Worm (Caenorhabditis elegans) whole organism, young adult: ENCODE measurements around the gene B0336.7.

Experiments used
- B0336.3 ChIP-seq: fragments of 200-800 bp; sonication (Bioruptor generic); IDR thresholded peaks from 2 replicates; pipeline ENCODE4 v1.3.6; 2022; ENCODE audit warnings: missing genetic modification characterization, missing compliant biosample characterization
- C17E4.6 ChIP-seq: fragments of 200-800 bp; sonication (Bioruptor generic); IDR thresholded peaks from 2 replicates; pipeline ENCODE4 v1.3.6; 2022; ENCODE audit warnings: missing genetic modification reagents, missing genetic modification characterization, missing compliant biosample characterization
- D2030.7 ChIP-seq: fragments of 200-800 bp; sonication (Bioruptor generic); IDR thresholded peaks from 2 replicates; pipeline ENCODE4 v1.3.6; 2022; ENCODE audit warnings: missing genetic modification reagents, missing genetic modification characterization, missing compliant biosample characterization
- F33H1.4 ChIP-seq: fragments of 200-800 bp; sonication (Bioruptor generic); IDR thresholded peaks from 2 replicates; pipeline ENCODE4 v1.3.6; 2022; ENCODE audit warnings: missing genetic modification reagents, missing genetic modification characterization, missing compliant biosample characterization
- Y53G8AR.9 ChIP-seq: fragments of 200-800 bp; sonication (Bioruptor generic); conservative IDR thresholded peaks from 2 replicates; pipeline ENCODE4 v1.3.6; 2022; ENCODE audit warnings: missing genetic modification reagents, missing genetic modification characterization, missing compliant biosample characterization
- Y56A3A.18 ChIP-seq: fragments of 200-800 bp; sonication (Bioruptor generic); IDR thresholded peaks from 2 replicates; pipeline ENCODE4 v1.3.6; 2022; ENCODE audit warnings: missing genetic modification reagents, missing genetic modification characterization, missing compliant biosample characterization
- akir-1 ChIP-seq: fragments of 200-800 bp; sonication (Bioruptor generic); optimal IDR thresholded peaks from 2 replicates; lab custom pipeline; 2018; ENCODE audit warnings: mild to moderate bottlenecking, missing genetic modification characterization, moderate library complexity, missing compliant biosample characterization
- athp-1 ChIP-seq: sonication (generic microtip); optimal IDR thresholded peaks from 2 replicates; lab custom pipeline; 2017; ENCODE audit warnings: mild to moderate bottlenecking, missing genetic modification characterization, missing compliant biosample characterization
- ceh-100 ChIP-seq: fragments of 200-800 bp; sonication (Bioruptor generic); IDR thresholded peaks from 2 replicates; pipeline ENCODE4 v1.3.6; 2022; ENCODE audit warnings: missing genetic modification reagents, missing genetic modification characterization, missing compliant biosample characterization
- ceh-58 ChIP-seq: fragments of 200-800 bp; sonication (Bioruptor generic); IDR thresholded peaks from 2 replicates; pipeline ENCODE4 v1.3.6; 2022; ENCODE audit warnings: missing genetic modification characterization, missing compliant biosample characterization
- ceh-91 ChIP-seq: fragments of 200-800 bp; sonication (Bioruptor generic); IDR thresholded peaks from 2 replicates; pipeline ENCODE4 v1.3.6; 2022; ENCODE audit warnings: missing genetic modification reagents, missing genetic modification characterization, missing compliant biosample characterization
- die-1 ChIP-seq: sonication (generic microtip); optimal IDR thresholded peaks from 2 replicates; lab custom pipeline; 2016; ENCODE audit warnings: missing genotype, mild to moderate bottlenecking, missing genetic modification characterization, missing compliant biosample characterization
- efl-1 ChIP-seq: fragments of 150-350 bp; optimal IDR thresholded peaks from 2 replicates; lab custom pipeline; 2014; ENCODE audit warnings: missing biosample characterization, missing genetic modification reagents, missing genetic modification characterization
- egl-18 ChIP-seq: fragments of 200-800 bp; sonication (Bioruptor generic); IDR thresholded peaks from 2 replicates; pipeline ENCODE4 v1.3.6; 2022; ENCODE audit warnings: missing genetic modification reagents, missing genetic modification characterization, missing compliant biosample characterization
- ekl-4 ChIP-seq: fragments of 200-800 bp; sonication (Bioruptor generic); IDR thresholded peaks from 2 replicates; pipeline ENCODE4 v1.3.6; 2022; ENCODE audit warnings: missing genetic modification reagents, missing genetic modification characterization, missing compliant biosample characterization
- gei-17 ChIP-seq: fragments of 200-800 bp; sonication (Bioruptor generic); optimal IDR thresholded peaks from 2 replicates; lab custom pipeline; 2018; ENCODE audit warnings: mild to moderate bottlenecking, missing genetic modification characterization, missing compliant biosample characterization
- him-1 ChIP-seq: sonication (generic microtip); optimal IDR thresholded peaks from 2 replicates; lab custom pipeline; 2016; ENCODE audit warnings: missing genotype, missing genetic modification reagents, missing genetic modification characterization, missing compliant biosample characterization
- hsf-1 ChIP-seq: fragments of 200-800 bp; sonication (Bioruptor generic); IDR thresholded peaks from 2 replicates; pipeline ENCODE4 v1.3.6; 2022; ENCODE audit warnings: missing genetic modification reagents, missing genetic modification characterization, missing compliant biosample characterization
- lin-26 ChIP-seq: fragments of 200-800 bp; sonication (Bioruptor generic); IDR thresholded peaks from 2 replicates; pipeline ENCODE4 v1.3.6; 2022; ENCODE audit warnings: missing genetic modification reagents, missing genetic modification characterization, missing compliant biosample characterization
- lir-1 ChIP-seq: fragments of 200-800 bp; sonication (Bioruptor generic); conservative IDR thresholded peaks from 2 replicates; pipeline ENCODE4 v1.3.6; 2022; ENCODE audit warnings: missing genetic modification reagents, missing genetic modification characterization, missing compliant biosample characterization
- lsl-1 ChIP-seq: fragments of 200-800 bp; sonication (Bioruptor generic); optimal IDR thresholded peaks from 2 replicates; lab custom pipeline; 2018; ENCODE audit warnings: mild to moderate bottlenecking, missing genetic modification characterization, moderate library complexity, missing compliant biosample characterization
- madf-6 ChIP-seq: fragments of 200-800 bp; sonication (Bioruptor generic); IDR thresholded peaks from 2 replicates; pipeline ENCODE4 v1.3.6; 2022; ENCODE audit warnings: missing genetic modification reagents, missing genetic modification characterization, missing compliant biosample characterization
- madf-8 ChIP-seq: fragments of 200-800 bp; sonication (Bioruptor generic); conservative IDR thresholded peaks from 2 replicates; pipeline ENCODE4 v1.3.6; 2022; ENCODE audit warnings: missing genetic modification reagents, missing genetic modification characterization, missing compliant biosample characterization
- mcd-1 ChIP-seq: fragments of 200-800 bp; sonication (Bioruptor generic); IDR thresholded peaks from 2 replicates; pipeline ENCODE4 v1.3.6; 2022; ENCODE audit warnings: missing genetic modification reagents, missing genetic modification characterization, missing compliant biosample characterization
- rec-8 ChIP-seq, 2 experiments: sonication (generic microtip); optimal IDR thresholded peaks; 2 replicates each; lab custom pipeline; 2016; ENCODE audit warnings: mild to moderate bottlenecking in 2 of 2, missing genetic modification characterization in 2 of 2, missing genetic modification reagents in 2 of 2, missing genotype in 2 of 2, missing biosample characterization in 1 of 2, missing compliant biosample characterization in 1 of 2, moderate library complexity in 1 of 2
- snpc-1.1 ChIP-seq: sonication (generic microtip); optimal IDR thresholded peaks from 2 replicates; lab custom pipeline; 2017; ENCODE audit warnings: missing genetic modification characterization, mild to moderate bottlenecking, missing compliant biosample characterization, antibody characterized with exemption, moderate library complexity, missing genotype, missing genetic modification reagents; ENCODE audit not compliant: insufficient read depth
- snpc-3.4 ChIP-seq: sonication (generic microtip); optimal IDR thresholded peaks from 2 replicates; lab custom pipeline; 2017; ENCODE audit warnings: missing genetic modification characterization, mild to moderate bottlenecking, missing compliant biosample characterization, antibody characterized with exemption, moderate library complexity, missing genotype, missing genetic modification reagents
- snpc-4 ChIP-seq, 5 experiments: fragments of 150-350 bp in 1 of 5; sonication (generic microtip) in 4 of 5; optimal IDR thresholded peaks; 2 replicates each; lab custom pipeline; 2014 to 2018; ENCODE audit warnings: missing genetic modification characterization in 5 of 5, missing biosample characterization in 3 of 5, antibody characterized with exemption in 2 of 5, mild to moderate bottlenecking in 2 of 5, missing compliant biosample characterization in 2 of 5, missing genotype in 2 of 5, moderate library complexity in 2 of 5, missing genetic modification reagents in 1 of 5
- sptf-2 ChIP-seq: fragments of 200-800 bp; sonication (Bioruptor generic); optimal IDR thresholded peaks from 2 replicates; lab custom pipeline; 2018; ENCODE audit warnings: mild to moderate bottlenecking, missing genetic modification characterization, missing compliant biosample characterization
- tbx-9 ChIP-seq: sonication (generic microtip); optimal IDR thresholded peaks from 2 replicates; lab custom pipeline; 2016; ENCODE audit warnings: borderline replicate concordance, missing genetic modification characterization, inconsistent platforms, missing compliant biosample characterization
- unc-130 ChIP-seq: sonication (generic microtip); optimal IDR thresholded peaks from 2 replicates; lab custom pipeline; 2016; ENCODE audit warnings: missing genetic modification reagents, missing genetic modification characterization, missing compliant biosample characterization
- xnd-1 ChIP-seq: sonication (generic microtip); optimal IDR thresholded peaks from 2 replicates; lab custom pipeline; 2016; ENCODE audit warnings: missing genotype, missing genetic modification reagents, missing genetic modification characterization, missing compliant biosample characterization
- zfh-2 ChIP-seq: fragments of 200-800 bp; sonication (Bioruptor generic); conservative IDR thresholded peaks from 2 replicates; pipeline ENCODE4 v1.3.6; 2022; ENCODE audit warnings: missing genetic modification reagents, missing genetic modification characterization, missing compliant biosample characterization
- ztf-18 ChIP-seq: sonication (generic microtip); optimal IDR thresholded peaks from 2 replicates; lab custom pipeline; 2016; ENCODE audit warnings: missing genotype, mild to moderate bottlenecking, missing genetic modification characterization, missing compliant biosample characterization
- ztf-22 ChIP-seq: fragments of 200-800 bp; sonication (Bioruptor generic); optimal IDR thresholded peaks from 2 replicates; lab custom pipeline; 2018; ENCODE audit warnings: mild to moderate bottlenecking, missing genetic modification characterization, moderate library complexity, missing compliant biosample characterization
- ztf-26 ChIP-seq: sonication (generic microtip); optimal IDR thresholded peaks from 2 replicates; lab custom pipeline; 2017; ENCODE audit warnings: missing genetic modification characterization, missing compliant biosample characterization
- ztf-28 ChIP-seq: fragments of 200-800 bp; sonication (Bioruptor generic); IDR thresholded peaks from 2 replicates; pipeline ENCODE4 v1.3.6; 2022; ENCODE audit warnings: missing genetic modification reagents, missing genetic modification characterization, missing compliant biosample characterization

The B0336.7 gene

DNA sequence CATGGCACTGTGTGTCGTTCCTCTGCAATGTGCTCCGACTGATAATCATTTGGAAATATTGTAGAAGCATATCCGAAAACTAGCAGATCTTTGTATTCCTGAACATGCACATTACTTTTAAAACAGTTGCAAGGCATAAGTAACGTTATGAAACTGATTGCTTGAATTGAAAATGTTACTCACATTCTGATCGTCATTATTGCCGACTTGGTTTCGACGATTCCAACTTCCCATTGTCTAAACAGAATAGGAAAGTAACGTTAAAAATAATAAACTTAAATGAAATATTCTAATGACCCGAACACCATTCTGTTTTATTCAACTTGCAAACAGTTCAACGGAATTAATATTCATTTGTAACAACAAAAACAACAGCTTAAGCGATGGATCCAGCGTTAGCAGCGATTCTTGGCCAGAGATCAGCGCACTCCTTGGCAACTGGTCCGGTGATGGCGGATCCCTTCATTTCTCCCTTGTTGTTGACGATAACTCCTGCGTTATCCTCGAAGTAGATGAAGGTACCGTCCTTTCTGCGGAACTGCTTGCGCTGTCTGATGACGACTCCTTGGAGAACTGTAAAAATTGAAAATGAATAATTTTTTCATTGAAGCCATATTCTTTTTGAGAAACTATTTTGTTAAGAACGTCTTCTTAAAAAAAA lies 8.2 kb upstream of the B0336.7 start, which contains the start of gene swp-1 (continued):
- TF ChIP-seq zfh-2 (GFP tag; lab: Robert Waterston, UW), result no peak
- no peak for TF ChIP-seq him-1
- TF ChIP-seq ztf-26 (tag; lab: Kevin White, UChicago), result no peak
- TF ChIP-seq snpc-4 (GFP tag; optimal IDR thresholded peaks at IDR 0.05; lab: Kevin White, UChicago), result no peak
- no peak for TF ChIP-seq snpc-4 (tag; optimal IDR thresholded peaks at IDR 0.05; lab: Kevin White, UChicago)
- TF ChIP-seq die-1 (tag; lab: Kevin White, UChicago), result peak; percentile 50
- TF ChIP-seq tbx-9 (tag; lab: Kevin White, UChicago), result no peak
- 0 out of 2 replicates have a peak, but pooled peaks have one; percentile 45 for TF ChIP-seq C17E4.6
- TF ChIP-seq ekl-4 (GFP tag; lab: Robert Waterston, UW), result peak; percentile 70
- no peak for TF ChIP-seq egl-18 (GFP tag; lab: Robert Waterston, UW)
- peak; percentile 21 for TF ChIP-seq ztf-18 (tag; lab: Kevin White, UChicago)
- peak; percentile 16; the same call in 1 of the 2 replicates for TF ChIP-seq ceh-100 (GFP tag; lab: Robert Waterston, UW)
- TF ChIP-seq Y53G8AR.9, result peak; percentile 68; the same call in 1 of the 2 replicates
- peak; percentile 19 for TF ChIP-seq efl-1 (GFP tag; lab: Kevin White, UChicago)
- TF ChIP-seq Y56A3A.18 (GFP tag; lab: Robert Waterston, UW), result no peak
- peak; percentile 46 for TF ChIP-seq athp-1
- peak; percentile 97 for TF ChIP-seq B0336.3 (GFP tag; lab: Robert Waterston, UW)
- peak; percentile 57 for TF ChIP-seq snpc-1.1
- TF ChIP-seq gei-17 (GFP tag; lab: Kevin White, UChicago), result no peak
- peak; percentile 45 for TF ChIP-seq unc-130 (GFP tag; lab: Kevin White, UChicago)
- peak; percentile 78 for TF ChIP-seq madf-6 (GFP tag; lab: Robert Waterston, UW)
- TF ChIP-seq snpc-3.4 (tag; lab: Kevin White, UChicago), result no peak
- TF ChIP-seq lir-1 (GFP tag; lab: Robert Waterston, UW), result no peak
- peak; percentile 74 for TF ChIP-seq lin-26 (GFP tag; lab: Robert Waterston, UW)
- no peak for TF ChIP-seq ztf-28 (GFP tag; lab: Robert Waterston, UW)
- TF ChIP-seq akir-1 (GFP tag; lab: Kevin White, UChicago), result no peak
- TF ChIP-seq hsf-1 (GFP tag; lab: Robert Waterston, UW), result peak; percentile 60
- no peak for TF ChIP-seq ceh-58 (GFP tag; lab: Robert Waterston, UW)
- peak; percentile 46 for TF ChIP-seq F33H1.4
- TF ChIP-seq mcd-1, result no peak

DNA sequence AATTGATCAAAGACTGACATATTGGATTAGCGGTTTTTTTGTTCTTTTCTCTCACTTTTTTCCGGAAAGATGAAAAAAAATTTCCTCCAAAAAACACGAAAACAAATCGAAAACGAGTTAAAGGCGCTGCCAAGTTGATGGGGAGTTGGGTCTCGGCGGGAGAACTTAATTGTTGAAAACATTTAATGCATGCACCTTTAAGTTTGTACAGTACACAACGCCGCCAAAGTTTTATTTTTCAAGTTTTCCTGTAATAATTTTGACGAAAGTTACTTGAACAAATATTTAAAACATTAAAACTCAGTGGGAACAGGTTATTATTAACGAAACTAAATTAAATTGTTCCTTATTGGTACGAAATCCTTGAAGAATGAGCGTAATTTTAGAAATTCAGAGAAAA lies 4.3 kb upstream of the B0336.7 start:
- no peak for TF ChIP-seq ztf-22
- no peak for TF ChIP-seq sptf-2 (GFP tag; lab: Kevin White, UChicago)
- peak; percentile 41; the same call in 1 of the 2 replicates for TF ChIP-seq D2030.7
- TF ChIP-seq madf-6 (GFP tag; lab: Robert Waterston, UW), result peak; percentile 78
- peak; percentile 21 for TF ChIP-seq xnd-1 (tag; lab: Kevin White, UChicago)
- peak; percentile 49 for TF ChIP-seq madf-8 (GFP tag; lab: Robert Waterston, UW)
- peak; percentile 83 for TF ChIP-seq efl-1 (GFP tag; lab: Kevin White, UChicago)
- peak; percentile 79 for TF ChIP-seq F33H1.4
- peak; percentile 80 for TF ChIP-seq lsl-1
- TF ChIP-seq ceh-91 (GFP tag; lab: Robert Waterston, UW), result peak; percentile 41; the same call in 1 of the 2 replicates
- TF ChIP-seq him-1, result no peak
- no peak for TF ChIP-seq rec-8 (tag; optimal IDR thresholded peaks at IDR 0.05; lab: Kevin White, UChicago)
- TF ChIP-seq, all 124 proteins: peak for 8
